Worm (Caenorhabditis elegans): ENCODE measurements around the gene F49H6.8.

Gene F49H6.8

ce11 chrV:17064676-17065075, 42.2 kb upstream of the F49H6.8 start, which contains the start of gene srh-255:
Gene srh-255 (plus strand): TSS chrV:17064976.
- TF ChIP-seq egl-27 (tag; optimal IDR thresholded peaks at IDR 0.05) = no peak
- TF ChIP-seq ces-1 (GFP tag; optimal IDR thresholded peaks at IDR 0.05) = no peak
- TF ChIP-seq C16A3.4 (tag; optimal IDR thresholded peaks at IDR 0.05) = no peak
- no peak for TF ChIP-seq nhr-28 (tag; optimal IDR thresholded peaks at IDR 0.05)
- no peak for TF ChIP-seq efl-3 (GFP tag; optimal IDR thresholded peaks at IDR 0.05)
- no peak for TF ChIP-seq nhr-77 (tag; optimal IDR thresholded peaks at IDR 0.05)
- TF ChIP-seq ztf-4 (tag; optimal IDR thresholded peaks at IDR 0.05) = no peak
- TF ChIP-seq unc-130 (tag; optimal IDR thresholded peaks at IDR 0.05) = no peak
- no peak for TF ChIP-seq nhr-85 (tag)
- TF ChIP-seq ama-1 (optimal IDR thresholded peaks at IDR 0.05) = no peak
- no peak for TF ChIP-seq tbx-2 (tag; optimal IDR thresholded peaks at IDR 0.05)

- TF ChIP-seq dsc-1 (tag; optimal IDR thresholded peaks at IDR 0.05) (no peak), zag-1 (tag; optimal IDR thresholded peaks at IDR 0.05) (no peak), ztf-11 (tag; optimal IDR thresholded peaks at IDR 0.05) (no peak), C16A3.4 (tag; optimal IDR thresholded peaks at IDR 0.05) (no peak), tlp-1 (tag; optimal IDR thresholded peaks at IDR 0.05) (no peak), dpl-1 (GFP tag; optimal IDR thresholded peaks at IDR 0.05) (no peak), ztf-4 (tag; optimal IDR thresholded peaks at IDR 0.05) (no peak), snpc-4 (tag; optimal IDR thresholded peaks at IDR 0.05) (no peak), efl-3 (GFP tag; optimal IDR thresholded peaks at IDR 0.05) (no peak), mdl-1 (tag; optimal IDR thresholded peaks at IDR 0.05) (no peak), isw-1 (GFP tag; IDR thresholded peaks at IDR 0.05) (no peak), zip-4 (GFP tag; optimal IDR thresholded peaks at IDR 0.05) (no peak), unc-30 (tag; optimal IDR thresholded peaks at IDR 0.05) (no peak), vab-15 (tag; optimal IDR thresholded peaks at IDR 0.05) (no peak), unc-98 (GFP tag; IDR thresholded peaks at IDR 0.05) (no peak), F16B12.6 (tag; optimal IDR thresholded peaks at IDR 0.05) (no peak), lin-13 (GFP tag; optimal IDR thresholded peaks at IDR 0.05) (no peak)
Measured at ce11 chrV:17061585-17061984, 39.1 kb upstream of the F49H6.8 start, which contains the start of gene F28B1.9. Gene F28B1.9 (plus strand): TSS chrV:17061885.

- TF ChIP-seq vab-15 (tag; optimal IDR thresholded peaks at IDR 0.05) (no peak), ceh-88 (GFP tag; IDR thresholded peaks at IDR 0.05) (no peak), fkh-4 (tag; optimal IDR thresholded peaks at IDR 0.05; ENCODE audit: borderline replicate concordance) (no peak), lin-39 (tag; optimal IDR thresholded peaks at IDR 0.05) (no peak), aly-2 (tag; optimal IDR thresholded peaks at IDR 0.05) (no peak), hpl-2 (GFP tag; optimal IDR thresholded peaks at IDR 0.05) (no peak), nhr-71 (tag; optimal IDR thresholded peaks at IDR 0.05) (no peak), mab-9 (GFP tag; IDR thresholded peaks at IDR 0.05) (no peak), ztf-4 (tag; optimal IDR thresholded peaks at IDR 0.05) (no peak)
Measured at ce11 chrV:17059987-17060386, 37.5 kb upstream of the F49H6.8 start, which contains the start of gene sri-66. Gene sri-66 (plus strand): TSS chrV:17060287.

ce11 chrV:17044500-17044899, 22.0 kb upstream of the F49H6.8 start, which contains the start of gene F28B1.2:
Gene F28B1.2 (plus strand): TSS chrV:17044800.
- no peak for TF ChIP-seq sup-37 (GFP tag; optimal IDR thresholded peaks at IDR 0.05)
- no peak for TF ChIP-seq efl-1 (optimal IDR thresholded peaks at IDR 0.05)
- peak in 1 of 2 experiments; percentile 48 for TF ChIP-seq efl-1 (GFP tag; optimal IDR thresholded peaks at IDR 0.05 in 1 of 2)
- TF ChIP-seq C34B4.2 (tag; optimal IDR thresholded peaks at IDR 0.05) = no peak
- no peak for TF ChIP-seq nhr-11 (tag; optimal IDR thresholded peaks at IDR 0.05)
- TF ChIP-seq nhr-71 (tag; optimal IDR thresholded peaks at IDR 0.05) = no peak
- TF ChIP-seq xbp-1 (tag; optimal IDR thresholded peaks at IDR 0.05) = no peak
- no peak for TF ChIP-seq ceh-82 (tag; optimal IDR thresholded peaks at IDR 0.05)
- TF ChIP-seq sptf-1 (tag; optimal IDR thresholded peaks at IDR 0.05) = no peak

Data from whole organism, L1 larva.